Worm (Caenorhabditis elegans) whole organism, L2 larva: ENCODE results near the gene egg-1.

Source experiments
- ceh-82 ChIP-seq: fragments of 150-350 bp; optimal IDR thresholded peaks from 2 replicates; lab custom pipeline; 2014; ENCODE audit warnings: missing biosample characterization, missing genetic modification characterization
- nhr-6 ChIP-seq: fragments of 150-350 bp; optimal IDR thresholded peaks from 2 replicates; lab custom pipeline; 2014; ENCODE audit warnings: missing biosample characterization, missing genetic modification characterization
- sma-3 ChIP-seq: sonication (generic microtip); optimal IDR thresholded peaks from 2 replicates; lab custom pipeline; 2016; ENCODE audit warnings: missing genetic modification reagents, missing genetic modification characterization, missing compliant biosample characterization
- unc-62 ChIP-seq: fragments of 150-350 bp; optimal IDR thresholded peaks from 2 replicates; lab custom pipeline; 2014; ENCODE audit warnings: missing biosample characterization, missing genetic modification reagents, missing genetic modification characterization

ce11 chrIII:5715467-5715866, 12.5 kb upstream of the egg-1 start:
- TF ChIP-seq unc-62 (no peak), ceh-82 (tag; lab: Kevin White, UChicago) (no peak), nhr-6 (tag; lab: Kevin White, UChicago) (no peak), sma-3 (GFP tag; lab: Kevin White, UChicago) (peak; percentile 34)
